Worm (Caenorhabditis elegans): ENCODE measurements around the gene cla-1.
A peak's percentile ranks its signal among the peaks of the same experiment; 100 is the strongest.

Gene cla-1

ce11 chrIV:7588631-7589030 lies at the start of gene cla-1:
Gene cla-1, plus strand, starts transcription at chrIV:7588931.
- TF ChIP-seq unc-42 (tag; optimal IDR thresholded peaks at IDR 0.05) (peak; percentile 44), zip-5 (tag; optimal IDR thresholded peaks at IDR 0.05) (no peak)

- peak; percentile 92 for TF ChIP-seq unc-42 (tag; optimal IDR thresholded peaks at IDR 0.05)
- no peak for TF ChIP-seq fkh-10 (GFP tag; optimal IDR thresholded peaks at IDR 0.05)
These were observed 46.2 kb upstream of the cla-1 start, which contains the start of gene R05G6.10 for ce11 chrIV:7542485-7543001. Gene R05G6.10, minus strand, starts transcription at chrIV:7542535.

ce11 chrIV:7543662-7544061 lies 45.1 kb upstream of the cla-1 start:
- TF ChIP-seq dve-1 (tag; optimal IDR thresholded peaks at IDR 0.05), result no peak
- TF ChIP-seq odd-2 (tag; optimal IDR thresholded peaks at IDR 0.05), result no peak
- no peak for TF ChIP-seq mec-3 (tag; optimal IDR thresholded peaks at IDR 0.05; ENCODE audit: borderline replicate concordance)
- no peak for TF ChIP-seq ceh-18 (tag; optimal IDR thresholded peaks at IDR 0.05)
- no peak for TF ChIP-seq syd-9 (tag; optimal IDR thresholded peaks at IDR 0.05)
- TF ChIP-seq ceh-31 (tag; optimal IDR thresholded peaks at IDR 0.05), result no peak
- no peak for TF ChIP-seq nhr-11 (tag; optimal IDR thresholded peaks at IDR 0.05)
- no peak for TF ChIP-seq hlh-30 (tag; optimal IDR thresholded peaks at IDR 0.05; ENCODE audit: insufficient read depth)
- TF ChIP-seq tbx-7 (tag; optimal IDR thresholded peaks at IDR 0.05), result no peak
- TF ChIP-seq ceh-22 (tag; optimal IDR thresholded peaks at IDR 0.05), result no peak
- no peak for TF ChIP-seq unc-55 (GFP tag; optimal IDR thresholded peaks at IDR 0.05)
- no peak for TF ChIP-seq pqm-1 (tag; optimal IDR thresholded peaks at IDR 0.05)
- no peak for TF ChIP-seq pros-1 (tag; optimal IDR thresholded peaks at IDR 0.05)
- no peak for TF ChIP-seq pag-3 (tag; optimal IDR thresholded peaks at IDR 0.05; ENCODE audit: borderline replicate concordance)
- no peak for TF ChIP-seq ceh-24 (tag; optimal IDR thresholded peaks at IDR 0.05)

- no peak for TF ChIP-seq pag-3 (tag; optimal IDR thresholded peaks at IDR 0.05; ENCODE audit: borderline replicate concordance)
- no peak for TF ChIP-seq eyg-1 (tag; optimal IDR thresholded peaks at IDR 0.05)
- TF ChIP-seq hlh-6 (tag; optimal IDR thresholded peaks at IDR 0.05), result no peak
- no peak for TF ChIP-seq unc-55 (GFP tag; optimal IDR thresholded peaks at IDR 0.05)
- TF ChIP-seq hlh-15 (tag; optimal IDR thresholded peaks at IDR 0.05), result no peak
- no peak for TF ChIP-seq hlh-13 (GFP tag; optimal IDR thresholded peaks at IDR 0.05)
- TF ChIP-seq tbx-2 (tag; optimal IDR thresholded peaks at IDR 0.05), result no peak
- TF ChIP-seq sdc-2 (tag; optimal IDR thresholded peaks at IDR 0.05), result no peak
- TF ChIP-seq ceh-24 (tag; optimal IDR thresholded peaks at IDR 0.05), result no peak
These were observed 40.7 kb upstream of the cla-1 start, which contains the start of the genes cdd-2 and oef-1 for ce11 chrIV:7547843-7548578. Gene cdd-2, minus strand, starts transcription at chrIV:7547893. Gene oef-1, plus strand, starts transcription at chrIV:7548417.

ce11 chrIV:7549844-7550243 lies 38.9 kb upstream of the cla-1 start:
- TF ChIP-seq ama-1 (optimal IDR thresholded peaks at IDR 0.05), result no peak
- no peak for TF ChIP-seq madf-2 (tag; optimal IDR thresholded peaks at IDR 0.05)
- TF ChIP-seq ceh-48 (tag; optimal IDR thresholded peaks at IDR 0.05), result no peak
- TF ChIP-seq tbx-2 (tag; optimal IDR thresholded peaks at IDR 0.05), result peak; percentile 1
- no peak for TF ChIP-seq sox-4 (tag; optimal IDR thresholded peaks at IDR 0.05)
- TF ChIP-seq npax-4 (tag; optimal IDR thresholded peaks at IDR 0.05), result no peak
- TF ChIP-seq sdc-2 (tag; optimal IDR thresholded peaks at IDR 0.05), result no peak

- TF ChIP-seq C08G9.2 (tag; optimal IDR thresholded peaks at IDR 0.05) (no peak), pha-4 (tag; optimal IDR thresholded peaks at IDR 0.05) (no peak), pax-1 (tag; optimal IDR thresholded peaks at IDR 0.05) (no peak), K02D7.2 (tag; optimal IDR thresholded peaks at IDR 0.05) (no peak), dmd-4 (tag; optimal IDR thresholded peaks at IDR 0.05; ENCODE audit: borderline replicate concordance) (no peak), unc-42 (tag; optimal IDR thresholded peaks at IDR 0.05) (no peak), ceh-14 (tag; optimal IDR thresholded peaks at IDR 0.05) (no peak)
These were observed 38.3 kb upstream of the cla-1 start, which contains the start of gene pam-1 for ce11 chrIV:7550445-7550844. Gene pam-1, minus strand, starts transcription at chrIV:7550812.

All from whole organism, late embryonic.